Worm (Caenorhabditis elegans): ENCODE measurements around the gene F11A5.16.

Gene F11A5.16

ce11 chrV:16195379-16195778 is 15.4 kb upstream of the F11A5.16 start, which contains the start of gene rabr-3:
Gene rabr-3, plus strand, starts transcription at chrV:16195679.
- no peak for TF ChIP-seq unc-62 (GFP tag; optimal IDR thresholded peaks at IDR 0.05)

- TF ChIP-seq unc-62 (GFP tag; optimal IDR thresholded peaks at IDR 0.05), result no peak
These were observed 12.7 kb upstream of the F11A5.16 start, which contains the start of gene F11A5.5 for ce11 chrV:16198016-16198415. Gene F11A5.5, plus strand, starts transcription at chrV:16198316.

ce11 chrV:16201730-16202129 is 9.0 kb upstream of the F11A5.16 start, which contains the start of gene F11A5.17:
Gene F11A5.17, plus strand, starts transcription at chrV:16202030.
- TF ChIP-seq unc-62 (GFP tag; optimal IDR thresholded peaks at IDR 0.05), result no peak

- TF ChIP-seq unc-62 (GFP tag; optimal IDR thresholded peaks at IDR 0.05), result no peak
These were observed 8.1 kb upstream of the F11A5.16 start, which contains the start of gene F11A5.18 for ce11 chrV:16202618-16203017. Gene F11A5.18, plus strand, starts transcription at chrV:16202918.

- TF ChIP-seq unc-62 (GFP tag; optimal IDR thresholded peaks at IDR 0.05), result no peak
These were observed 5.9 kb upstream of the F11A5.16 start, which contains the start of gene irld-26 for ce11 chrV:16204888-16205287. Gene irld-26, plus strand, starts transcription at chrV:16205188.

ce11 chrV:16209837-16210236 is 915 bp upstream of the F11A5.16 start, which contains the start of gene oac-15:
Gene oac-15, minus strand, starts transcription at chrV:16209937.
- no peak for TF ChIP-seq unc-62 (GFP tag; optimal IDR thresholded peaks at IDR 0.05)

- no peak for TF ChIP-seq unc-62 (GFP tag; optimal IDR thresholded peaks at IDR 0.05)
These were observed 961 bp downstream of the F11A5.16 start for ce11 chrV:16211713-16212112.

- TF ChIP-seq unc-62 (GFP tag; optimal IDR thresholded peaks at IDR 0.05), result no peak
These were observed 2.6 kb downstream of the F11A5.16 start for ce11 chrV:16213323-16213722.

- no peak for TF ChIP-seq unc-62 (GFP tag; optimal IDR thresholded peaks at IDR 0.05)
These were observed 3.8 kb downstream of the F11A5.16 start, which contains the start of gene F11A5.9 for ce11 chrV:16214505-16214904. Gene F11A5.9, plus strand, starts transcription at chrV:16214890.

- TF ChIP-seq unc-62 (GFP tag; optimal IDR thresholded peaks at IDR 0.05), result no peak
These were observed 7.8 kb downstream of the F11A5.16 start, which contains the start of gene F11A5.15 for ce11 chrV:16218522-16218921. Gene F11A5.15, minus strand, starts transcription at chrV:16218622.

- TF ChIP-seq unc-62 (GFP tag; optimal IDR thresholded peaks at IDR 0.05), result no peak
These were observed 8.4 kb downstream of the F11A5.16 start, which contains the start of gene glc-1 for ce11 chrV:16218972-16219757. Gene glc-1, plus strand, starts transcription at chrV:16219634.

ce11 chrV:16220020-16220419 is 9.3 kb downstream of the F11A5.16 start:
- no peak for TF ChIP-seq unc-62 (GFP tag; optimal IDR thresholded peaks at IDR 0.05)

ce11 chrV:16224027-16224426 is 13.3 kb downstream of the F11A5.16 start, which contains the start of gene stdh-2:
Gene stdh-2, plus strand, starts transcription at chrV:16224327.
- no peak for TF ChIP-seq unc-62 (GFP tag; optimal IDR thresholded peaks at IDR 0.05)

ce11 chrV:16225524-16226116 is 14.9 kb downstream of the F11A5.16 start:
- no peak for TF ChIP-seq unc-62 (GFP tag; optimal IDR thresholded peaks at IDR 0.05)

ce11 chrV:16226581-16226980 is 15.8 kb downstream of the F11A5.16 start, which contains the start of gene F11A5.13:
Gene F11A5.13, minus strand, starts transcription at chrV:16226681.
- no peak for TF ChIP-seq unc-62 (GFP tag; optimal IDR thresholded peaks at IDR 0.05)

ce11 chrV:16229439-16229838 is 18.7 kb downstream of the F11A5.16 start:
- no peak for TF ChIP-seq unc-62 (GFP tag; optimal IDR thresholded peaks at IDR 0.05)
